Worm (Caenorhabditis elegans) whole organism, L1 larva: Measurements from ENCODE around the gene C10A4.10.

Experiments
- lin-35 ChIP-seq, 2 experiments: fragments of 150-350 bp; optimal IDR thresholded peaks; 2 replicates each; lab custom pipeline; 2014; ENCODE audit warnings: missing biosample characterization in 2 of 2, missing genetic modification characterization in 2 of 2, missing genetic modification reagents in 2 of 2
- lin-39 ChIP-seq: fragments of 150-350 bp; optimal IDR thresholded peaks from 2 replicates; lab custom pipeline; 2014; ENCODE audit warnings: missing biosample characterization, missing genetic modification reagents, missing genetic modification characterization
- mep-1 ChIP-seq: fragments of 150-350 bp; optimal IDR thresholded peaks from 2 replicates; lab custom pipeline; 2014; ENCODE audit warnings: missing biosample characterization, missing genetic modification characterization
- nhr-12 ChIP-seq: sonication (generic microtip); optimal IDR thresholded peaks from 2 replicates; lab custom pipeline; 2017; ENCODE audit warnings: missing biosample characterization, missing genetic modification characterization
- nhr-20 ChIP-seq: sonication (generic microtip); optimal IDR thresholded peaks from 2 replicates; lab custom pipeline; 2016; ENCODE audit warnings: mild to moderate bottlenecking, missing genetic modification characterization, missing compliant biosample characterization
- nhr-77 ChIP-seq: fragments of 150-350 bp; optimal IDR thresholded peaks from 2 replicates; lab custom pipeline; 2014; ENCODE audit warnings: missing biosample characterization, missing genetic modification characterization
- nhr-90 ChIP-seq: sonication (generic microtip); optimal IDR thresholded peaks from 2 replicates; lab custom pipeline; 2016; ENCODE audit warnings: mild to moderate bottlenecking, missing genetic modification characterization, missing compliant biosample characterization; ENCODE audit not compliant: poor library complexity
- sox-4 ChIP-seq: sonication (generic microtip); optimal IDR thresholded peaks from 2 replicates; lab custom pipeline; 2016; ENCODE audit warnings: missing genetic modification characterization, missing compliant biosample characterization
- sptf-1 ChIP-seq: fragments of 150-350 bp; optimal IDR thresholded peaks from 2 replicates; lab custom pipeline; 2014; ENCODE audit warnings: missing biosample characterization, missing genetic modification characterization
- tbx-2 ChIP-seq: sonication (generic microtip); optimal IDR thresholded peaks from 2 replicates; lab custom pipeline; 2016; ENCODE audit warnings: missing genetic modification characterization, missing compliant biosample characterization

DNA sequence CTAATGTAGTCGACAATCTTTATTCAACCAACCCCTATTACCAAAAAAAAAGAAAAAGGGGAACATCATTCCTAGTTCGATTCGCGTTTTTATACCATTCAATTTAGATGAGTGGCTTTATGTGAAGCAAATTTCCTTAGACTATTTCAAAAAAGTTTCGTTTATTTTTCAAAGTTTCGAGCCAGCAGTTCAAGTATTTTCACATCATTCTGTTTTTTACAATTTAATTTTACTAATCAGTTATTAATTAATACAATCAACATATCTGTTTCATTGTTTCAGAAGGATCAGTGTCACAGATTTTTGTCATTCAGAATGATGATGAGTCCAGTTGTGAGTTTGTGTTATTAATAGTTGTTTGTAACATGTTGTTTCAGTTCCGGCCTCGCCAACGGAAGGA lies 11.3 kb downstream of the C10A4.10 start, which contains the start of gene C10A4.2:
- TF ChIP-seq mep-1 (tag; lab: Kevin White, UChicago): no peak
- no peak for TF ChIP-seq nhr-77
- TF ChIP-seq nhr-20 (tag; lab: Kevin White, UChicago): no peak
- no peak for TF ChIP-seq tbx-2 (tag; lab: Kevin White, UChicago)
- TF ChIP-seq nhr-90 (tag; lab: Kevin White, UChicago): no peak
- no peak for TF ChIP-seq nhr-12
- no peak for TF ChIP-seq lin-35 (GFP tag; optimal IDR thresholded peaks at IDR 0.05; lab: Kevin White, UChicago)
- no peak for TF ChIP-seq lin-39 (tag; lab: Kevin White, UChicago)
- TF ChIP-seq sox-4 (tag; lab: Kevin White, UChicago): no peak
- no peak for TF ChIP-seq sptf-1
